Worm (Caenorhabditis elegans) whole organism, L3 larva: ENCODE measurements around the gene T25B2.2.

ENCODE experiments used
- daf-12 ChIP-seq: fragments of 150-350 bp; optimal IDR thresholded peaks from 2 replicates; lab custom pipeline; 2014; ENCODE audit warnings: missing biosample characterization, missing genetic modification reagents, missing genetic modification characterization
- elt-1 ChIP-seq: fragments of 150-350 bp; optimal IDR thresholded peaks from 2 replicates; lab custom pipeline; 2014; ENCODE audit warnings: missing biosample characterization, missing genetic modification characterization
- nhr-12 ChIP-seq: fragments of 150-350 bp; optimal IDR thresholded peaks from 2 replicates; lab custom pipeline; 2014; ENCODE audit warnings: missing biosample characterization, missing genetic modification characterization
- nhr-28 ChIP-seq: fragments of 150-350 bp; optimal IDR thresholded peaks from 2 replicates; lab custom pipeline; 2014; ENCODE audit warnings: missing biosample characterization, missing genetic modification characterization
- skn-1 ChIP-seq: fragments of 150-350 bp; optimal IDR thresholded peaks from 2 replicates; lab custom pipeline; 2014; ENCODE audit warnings: missing biosample characterization, missing genetic modification characterization
- unc-39 ChIP-seq: sonication (generic microtip); optimal IDR thresholded peaks from 4 replicates; lab custom pipeline; 2017; ENCODE audit warnings: missing biosample characterization, missing genetic modification characterization
- unc-62 ChIP-seq: fragments of 150-350 bp; sonication (generic microtip); optimal IDR thresholded peaks from 4 replicates; lab custom pipeline; 2014; ENCODE audit warnings: missing biosample characterization, missing genetic modification reagents, missing genetic modification characterization
- zag-1 ChIP-seq: fragments of 150-350 bp; optimal IDR thresholded peaks from 2 replicates; lab custom pipeline; 2014; ENCODE audit warnings: missing biosample characterization, missing genetic modification characterization

DNA sequence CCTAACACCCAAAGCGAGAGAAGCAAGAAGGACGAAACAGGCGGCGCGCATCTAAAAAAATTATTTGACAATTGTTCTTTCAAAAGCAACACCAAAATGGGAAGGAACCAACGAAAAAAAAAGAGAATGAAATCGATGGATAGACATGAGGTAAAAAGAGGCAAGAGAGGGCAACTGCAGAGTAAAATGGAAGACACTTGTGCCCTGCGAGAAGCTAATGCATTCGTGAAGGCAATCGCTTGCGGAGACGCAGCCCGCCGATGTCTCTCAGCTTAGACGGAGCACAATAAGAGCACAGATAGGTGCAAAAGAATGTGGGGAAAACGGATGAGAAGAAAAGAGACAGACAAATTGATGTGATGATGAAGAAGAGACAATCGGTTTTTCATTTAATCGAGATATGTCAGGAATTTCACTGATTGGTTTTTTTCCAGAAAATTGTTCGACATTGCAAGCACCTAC lies 41.2 kb upstream of the T25B2.2 start, which contains the start of gene C15H9.9:
- TF ChIP-seq unc-62 (GFP tag; lab: Kevin White, UChicago) = no peak
- no peak for TF ChIP-seq elt-1 (tag; lab: Kevin White, UChicago)
- TF ChIP-seq nhr-28 (tag; lab: Kevin White, UChicago) = no peak
- no peak for TF ChIP-seq unc-39 (tag; lab: Kevin White, UChicago)
- no peak for TF ChIP-seq nhr-12 (tag; lab: Kevin White, UChicago)
- no peak for TF ChIP-seq daf-12 (tag; lab: Kevin White, UChicago)
- no peak for TF ChIP-seq zag-1 (tag; lab: Kevin White, UChicago)
- no peak for TF ChIP-seq skn-1 (tag; lab: Kevin White, UChicago)
